Worm (Caenorhabditis elegans): Measurements from ENCODE around the gene jkk-1.

ce11 chrX:5387629-5388028 is 19.4 kb downstream of the jkk-1 start:
- TF ChIP-seq ceh-6 (GFP tag; optimal IDR thresholded peaks at IDR 0.05) (no peak), rnt-1 (tag; optimal IDR thresholded peaks at IDR 0.05) (no peak)
